Fruit fly (Drosophila melanogaster) whole organism, embryonic: ENCODE measurements around the gene CG3634.
A peak's percentile ranks its signal among the peaks of the same experiment; 100 is the strongest.

Source experiments
- Asciz ChIP-seq: fragments of 200-800 bp; sonication (Bioruptor generic); optimal IDR thresholded peaks from 2 replicates; lab custom pipeline; 2017; ENCODE audit warnings: missing biosample characterization, mild to moderate bottlenecking, missing genetic modification characterization, missing genetic modification reagents
- Atf-2 ChIP-seq: fragments of 200-800 bp; sonication (Bioruptor generic); optimal IDR thresholded peaks from 2 replicates; lab custom pipeline; 2016; ENCODE audit warnings: missing biosample characterization, missing genetic modification characterization
- CG10267 ChIP-seq: fragments of 200-800 bp; sonication (Bioruptor generic); optimal IDR thresholded peaks from 2 replicates; lab custom pipeline; 2018; ENCODE audit warnings: missing biosample characterization, mild to moderate bottlenecking, missing genetic modification characterization, moderate library complexity
- CG10366 ChIP-seq: fragments of 200-800 bp; sonication (Bioruptor generic); IDR thresholded peaks from 2 replicates; pipeline ENCODE4 v1.3.6; 2022; ENCODE audit warnings: missing biosample characterization, missing genetic modification characterization
- CG12236 ChIP-seq: fragments of 200-800 bp; sonication (Bioruptor generic); optimal IDR thresholded peaks from 2 replicates; lab custom pipeline; 2016; ENCODE audit warnings: missing biosample characterization, missing genetic modification characterization
- CG1233 ChIP-seq: fragments of 200-800 bp; sonication (Bioruptor generic); optimal IDR thresholded peaks from 4 replicates; lab custom pipeline; 2018; ENCODE audit warnings: missing biosample characterization, mild to moderate bottlenecking, missing genetic modification characterization
- CG12659 ChIP-seq: fragments of 200-800 bp; sonication (Bioruptor generic); optimal IDR thresholded peaks from 3 replicates; lab custom pipeline; 2017; ENCODE audit warnings: mild to moderate bottlenecking, missing biosample characterization, missing genetic modification reagents, missing genetic modification characterization
- CG12744 ChIP-seq: fragments of 200-800 bp; sonication (Bioruptor generic); optimal IDR thresholded peaks from 2 replicates; lab custom pipeline; 2016; ENCODE audit warnings: missing biosample characterization, missing genetic modification characterization
- CG12769 ChIP-seq: fragments of 200-800 bp; sonication (Bioruptor generic); optimal IDR thresholded peaks from 2 replicates; lab custom pipeline; 2019; ENCODE audit warnings: missing biosample characterization, mild to moderate bottlenecking, missing genetic modification characterization, moderate library complexity
- CG13894 ChIP-seq: fragments of 200-800 bp; sonication (Bioruptor generic); optimal IDR thresholded peaks from 3 replicates; lab custom pipeline; 2018; ENCODE audit warnings: missing biosample characterization, mild to moderate bottlenecking, missing genetic modification characterization, moderate library complexity
- CG14667 ChIP-seq: fragments of 200-800 bp; sonication (Bioruptor generic); IDR thresholded peaks from 2 replicates; pipeline ENCODE4 v1.3.6; 2022; ENCODE audit warnings: missing biosample characterization, missing genetic modification characterization
- CG17361 ChIP-seq: fragments of 200-800 bp; sonication (Bioruptor generic); IDR thresholded peaks from 3 replicates; pipeline ENCODE4 v1.3.6; 2022; ENCODE audit warnings: missing biosample characterization, missing genetic modification characterization
- CG17612 ChIP-seq: fragments of 200-800 bp; sonication (Bioruptor generic); IDR thresholded peaks from 2 replicates; pipeline ENCODE4 v1.3.6; 2022; ENCODE audit warnings: missing biosample characterization, missing genetic modification characterization
- CG18011 ChIP-seq: fragments of 200-800 bp; sonication (Bioruptor generic); optimal IDR thresholded peaks from 2 replicates; lab custom pipeline; 2017; ENCODE audit warnings: missing biosample characterization, missing genetic modification characterization, mild to moderate bottlenecking, moderate library complexity, missing genotype
- CG2202 ChIP-seq: fragments of 200-800 bp; sonication (Bioruptor generic); optimal IDR thresholded peaks from 2 replicates; lab custom pipeline; 2018; ENCODE audit warnings: missing biosample characterization, mild to moderate bottlenecking, missing genetic modification characterization
- CG2678 ChIP-seq: fragments of 200-800 bp; sonication (Bioruptor generic); optimal IDR thresholded peaks from 3 replicates; lab custom pipeline; 2019; ENCODE audit warnings: missing biosample characterization, mild to moderate bottlenecking, missing genetic modification characterization, moderate library complexity
- CG2712 ChIP-seq: fragments of 200-800 bp; optimal IDR thresholded peaks from 3 replicates; lab custom pipeline; 2019; ENCODE audit warnings: missing biosample characterization, mild to moderate bottlenecking, missing genetic modification characterization, moderate library complexity
- CG3726 ChIP-seq: fragments of 200-800 bp; sonication (Bioruptor generic); IDR thresholded peaks from 3 replicates; pipeline ENCODE4, ENCODE4 v1.3.6; 2022; ENCODE audit warnings: missing biosample characterization, missing genetic modification characterization
- CG4360 ChIP-seq: fragments of 200-800 bp; sonication (Bioruptor generic); IDR thresholded peaks from 2 replicates; pipeline ENCODE4 v1.3.6; 2022; ENCODE audit warnings: missing biosample characterization, missing genetic modification characterization
- CG4730 ChIP-seq: fragments of 200-800 bp; sonication (Bioruptor generic); IDR thresholded peaks from 2 replicates; pipeline ENCODE4 v1.3.6; 2022; ENCODE audit warnings: missing biosample characterization, missing genetic modification characterization
- CG6175 ChIP-seq: fragments of 200-800 bp; sonication (Bioruptor generic); IDR thresholded peaks from 3 replicates; pipeline ENCODE4 v1.3.6; 2022; ENCODE audit warnings: missing biosample characterization, missing genetic modification characterization
- CG7987 ChIP-seq: fragments of 200-800 bp; sonication (Bioruptor generic); optimal IDR thresholded peaks from 2 replicates; lab custom pipeline; 2018; ENCODE audit warnings: missing biosample characterization, mild to moderate bottlenecking, missing genetic modification characterization, moderate library complexity
- CG8765 ChIP-seq: fragments of 200-800 bp; sonication (Bioruptor generic); IDR thresholded peaks from 2 replicates; pipeline ENCODE4 v1.3.6; 2022; ENCODE audit warnings: missing biosample characterization, missing genetic modification characterization
- Chrac-16 ChIP-seq: fragments of 200-800 bp; sonication (Bioruptor generic); optimal IDR thresholded peaks from 3 replicates; lab custom pipeline; 2016; ENCODE audit warnings: missing biosample characterization, missing genetic modification characterization
- CkIIα-i1 ChIP-seq: fragments of 200-800 bp; sonication (Bioruptor generic); IDR thresholded peaks from 2 replicates; pipeline ENCODE4 v1.3.6; 2022; ENCODE audit warnings: missing biosample characterization, missing genetic modification characterization
- CoRest ChIP-seq: fragments of 200-800 bp; sonication (Bioruptor generic); optimal IDR thresholded peaks from 3 replicates; lab custom pipeline; 2018; ENCODE audit warnings: missing biosample characterization, mild to moderate bottlenecking, missing genetic modification characterization, moderate library complexity
- Dfd ChIP-seq, 2 experiments: fragments of >200 bp; optimal IDR thresholded peaks; 2 replicates each; lab custom pipeline; 2017; ENCODE audit warnings: missing biosample characterization in 2 of 2, missing genetic modification characterization in 2 of 2
- Ets65A ChIP-seq: fragments of 200-800 bp; sonication (Bioruptor generic); peaks from one replicate; lab custom pipeline; 2016; ENCODE audit warnings: missing biosample characterization, missing genetic modification characterization
- Fer3 ChIP-seq: fragments of 200-800 bp; sonication (Bioruptor generic); optimal IDR thresholded peaks from 2 replicates; lab custom pipeline; 2018; ENCODE audit warnings: missing biosample characterization, mild to moderate bottlenecking, missing genetic modification characterization, moderate library complexity
- H2.0 ChIP-seq: fragments of 200-800 bp; sonication (Bioruptor generic); IDR thresholded peaks from 2 replicates; pipeline ENCODE4 v1.3.6; 2022; ENCODE audit warnings: missing biosample characterization, missing genetic modification characterization
- MBD-R2 ChIP-seq: fragments of 200-800 bp; sonication (Bioruptor generic); IDR thresholded peaks from 2 replicates; pipeline ENCODE4 v1.3.6; 2022; ENCODE audit warnings: missing biosample characterization, missing genetic modification characterization
- Sin3A ChIP-seq: fragments of >200 bp; optimal IDR thresholded peaks from 2 replicates; lab custom pipeline; 2018
- Sox100B ChIP-seq: fragments of 200-800 bp; sonication (Bioruptor generic); optimal IDR thresholded peaks from 3 replicates; lab custom pipeline; 2018; ENCODE audit warnings: missing biosample characterization, mild to moderate bottlenecking, missing genetic modification characterization
- ase ChIP-seq: fragments of 200-800 bp; sonication (Bioruptor generic); IDR thresholded peaks from 3 replicates; pipeline ENCODE4 v1.3.6; 2022; ENCODE audit warnings: missing biosample characterization, missing genetic modification characterization
- ato ChIP-seq: fragments of 200-800 bp; sonication (Bioruptor generic); IDR thresholded peaks from 2 replicates; pipeline ENCODE4 v1.3.6; 2022; ENCODE audit warnings: missing biosample characterization, missing genetic modification characterization; ENCODE audit not compliant: partially characterized antibody
- bab2 ChIP-seq: fragments of 200-800 bp; sonication (Bioruptor generic); optimal IDR thresholded peaks from 2 replicates; lab custom pipeline; 2016; ENCODE audit warnings: missing biosample characterization, missing genetic modification characterization
- bcd ChIP-seq: fragments of 200-800 bp; sonication (Bioruptor generic); optimal IDR thresholded peaks from 2 replicates; lab custom pipeline; 2017; ENCODE audit warnings: missing biosample characterization, mild to moderate bottlenecking, missing genetic modification characterization
- ci ChIP-seq: fragments of 200-800 bp; sonication (Bioruptor generic); IDR thresholded peaks from 3 replicates; pipeline ENCODE4 v1.3.6; 2022; ENCODE audit warnings: missing biosample characterization, missing genetic modification characterization
- dimm ChIP-seq: fragments of 200-800 bp; sonication (Bioruptor generic); IDR thresholded peaks from 2 replicates; pipeline ENCODE4 v1.3.6; 2022; ENCODE audit warnings: missing biosample characterization, missing genetic modification characterization
- eyg ChIP-seq: fragments of 200-800 bp; sonication (Bioruptor generic); optimal IDR thresholded peaks from 3 replicates; lab custom pipeline; 2016; ENCODE audit warnings: missing biosample characterization, missing genetic modification characterization
- gcm ChIP-seq: fragments of 200-800 bp; sonication (Bioruptor generic); optimal IDR thresholded peaks from 2 replicates; lab custom pipeline; 2019; ENCODE audit warnings: missing biosample characterization, mild to moderate bottlenecking, missing genetic modification characterization, moderate library complexity
- gt ChIP-seq: fragments of 200-800 bp; sonication (Bioruptor generic); IDR thresholded peaks from 2 replicates; pipeline ENCODE4 v1.3.6; 2022; ENCODE audit warnings: missing biosample characterization, missing genetic modification characterization
- ham ChIP-seq: fragments of 200-800 bp; sonication (Bioruptor generic); IDR thresholded peaks from 2 replicates; pipeline ENCODE4 v1.3.6; 2022; ENCODE audit warnings: missing biosample characterization, missing genetic modification characterization
- nau ChIP-seq: fragments of 200-800 bp; sonication (Bioruptor generic); optimal IDR thresholded peaks from 3 replicates; lab custom pipeline; 2017; ENCODE audit warnings: missing biosample characterization, mild to moderate bottlenecking, missing genetic modification characterization, missing genetic modification reagents
- phol ChIP-seq: fragments of 200-800 bp; sonication (Bioruptor generic); optimal IDR thresholded peaks from 3 replicates; lab custom pipeline; 2018; ENCODE audit warnings: missing biosample characterization, mild to moderate bottlenecking, missing genetic modification characterization, moderate library complexity
- pita ChIP-seq: fragments of 200-800 bp; sonication (Bioruptor generic); optimal IDR thresholded peaks from 2 replicates; lab custom pipeline; 2017; ENCODE audit warnings: missing biosample characterization, mild to moderate bottlenecking, missing genetic modification characterization
- psq ChIP-seq: fragments of 200-800 bp; sonication (Bioruptor generic); optimal IDR thresholded peaks from 2 replicates; lab custom pipeline; 2017; ENCODE audit warnings: missing biosample characterization, missing genetic modification characterization
- rib ChIP-seq: fragments of 200-800 bp; sonication (Bioruptor generic); IDR thresholded peaks from 2 replicates; pipeline ENCODE4 v1.3.6; 2022; ENCODE audit warnings: missing biosample characterization, missing genetic modification characterization
- sens ChIP-seq: fragments of 200-800 bp; sonication (Bioruptor generic); peaks from one replicate; lab custom pipeline; 2016; ENCODE audit warnings: missing biosample characterization, missing genetic modification characterization
- sima ChIP-seq: fragments of 200-800 bp; sonication (Bioruptor generic); optimal IDR thresholded peaks from 2 replicates; lab custom pipeline; 2016; ENCODE audit warnings: missing biosample characterization, missing genetic modification characterization
- slou ChIP-seq: fragments of 200-800 bp; sonication (Bioruptor generic); optimal IDR thresholded peaks from 3 replicates; lab custom pipeline; 2016; ENCODE audit warnings: missing biosample characterization, missing genetic modification characterization
- vnd ChIP-seq: fragments of 200-800 bp; sonication (Bioruptor generic); IDR thresholded peaks from 3 replicates; pipeline ENCODE4 v1.3.6; 2022; ENCODE audit warnings: missing biosample characterization, missing genetic modification characterization; ENCODE audit not compliant: partially characterized antibody

The CG3634 gene

dm6 chr3L:20785742-20786427, 23.2 kb downstream of the CG3634 start, which contains the start of gene Pcif1 (continued):
- peak; percentile 59 for TF ChIP-seq CG10267
- peak; percentile 46 for TF ChIP-seq Sin3A (lab: Kevin White, UChicago)
- TF ChIP-seq CG17612 (GFP tag; lab: Robert Waterston, UW): no peak
- no peak for TF ChIP-seq CG13894 (tag; lab: Kevin White, UChicago)
- peak; percentile 67 for TF ChIP-seq sens (GFP tag; lab: Kevin White, UChicago)
- TF ChIP-seq gt (GFP tag; lab: Robert Waterston, UW): no peak
- no peak for TF ChIP-seq Chrac-16 (GFP tag; lab: Kevin White, UChicago)
- TF ChIP-seq CG2678 (tag; lab: Kevin White, UChicago): no peak
- TF ChIP-seq Ets65A: no peak
- no peak for TF ChIP-seq bcd (GFP tag; lab: Kevin White, UChicago)
- peak; percentile 35 for TF ChIP-seq phol (tag; lab: Kevin White, UChicago)
- peak; percentile 99 for TF ChIP-seq ato (GFP tag; lab: Robert Waterston, UW)
- peak; percentile 66 for TF ChIP-seq MBD-R2 (GFP tag; lab: Robert Waterston, UW)
- TF ChIP-seq H2.0: no peak
- TF ChIP-seq CG3726 (GFP tag; lab: Robert Waterston, UW): no peak
- TF ChIP-seq Atf-2 (GFP tag; lab: Kevin White, UChicago): no peak
- no peak for TF ChIP-seq CkIIα-i1 (GFP tag; lab: Robert Waterston, UW)
- TF ChIP-seq eyg: no peak
- no peak for TF ChIP-seq CG14667 (GFP tag; lab: Robert Waterston, UW)
- TF ChIP-seq Sox100B (GFP tag; lab: Kevin White, UChicago): peak; percentile 3
- TF ChIP-seq CG12659 (GFP tag; lab: Kevin White, UChicago): peak; percentile 61
- no peak for TF ChIP-seq CG1233 (GFP tag; lab: Kevin White, UChicago)
- TF ChIP-seq CG4360: no peak
- TF ChIP-seq CG10366 (GFP tag; lab: Robert Waterston, UW): no peak
- no peak for TF ChIP-seq ase (GFP tag; lab: Robert Waterston, UW)
- no peak for TF ChIP-seq CG4730 (GFP tag; lab: Robert Waterston, UW)
- TF ChIP-seq CG12769 (tag; lab: Kevin White, UChicago): no peak
- no peak for TF ChIP-seq slou (GFP tag; lab: Kevin White, UChicago)
- TF ChIP-seq ci (GFP tag; lab: Robert Waterston, UW): peak; percentile 39; the same call in 1 of the 3 replicates
- no peak for TF ChIP-seq sima (GFP tag; lab: Kevin White, UChicago)
- no peak for TF ChIP-seq pita (GFP tag; lab: Kevin White, UChicago)
- TF ChIP-seq CG12236 (GFP tag; lab: Kevin White, UChicago): no peak
- no peak for TF ChIP-seq dimm
- TF ChIP-seq CG12744: no peak
- TF ChIP-seq vnd: peak; percentile 99
- TF ChIP-seq nau: no peak
- TF ChIP-seq rib: peak; percentile 50; the same call in 1 of the 2 replicates
- TF ChIP-seq bab2 (GFP tag; lab: Kevin White, UChicago): no peak
- TF ChIP-seq CG2712 (tag; lab: Kevin White, UChicago): peak; percentile 39
- TF ChIP-seq Fer3 (tag; lab: Kevin White, UChicago): no peak
- peak; percentile 30 for TF ChIP-seq CG7987 (GFP tag; lab: Kevin White, UChicago)
- TF ChIP-seq CoRest: peak; percentile 18
- TF ChIP-seq ham: no peak
- no peak for TF ChIP-seq CG2202 (tag; lab: Kevin White, UChicago)
- TF ChIP-seq Dfd (GFP tag; optimal IDR thresholded peaks at IDR 0.05; lab: Kevin White, UChicago): no peak
- no peak for TF ChIP-seq Asciz (GFP tag; lab: Kevin White, UChicago)
- 0 out of 2 replicates have a peak, but pooled peaks have one; percentile 9 for TF ChIP-seq CG8765 (GFP tag; lab: Robert Waterston, UW)
- no peak for TF ChIP-seq gcm
- no peak for TF ChIP-seq CG18011
- no peak for TF ChIP-seq psq
- no peak for TF ChIP-seq CG6175 (GFP tag; lab: Robert Waterston, UW)
- TF ChIP-seq CG17361: no peak
